Worm (Caenorhabditis elegans) whole organism, L4 larva: Measurements from ENCODE around the gene C32D5.4.

Experiments used
- D1046.2 ChIP-seq: fragments of 200-800 bp; sonication (Bioruptor generic); IDR thresholded peaks from 2 replicates; pipeline ENCODE4 v1.3.6; 2022; ENCODE audit warnings: missing genetic modification characterization, missing compliant biosample characterization
- F26F4.8 ChIP-seq: fragments of 200-800 bp; sonication (Bioruptor generic); conservative IDR thresholded peaks from 2 replicates; pipeline ENCODE4 v1.3.6; 2022; ENCODE audit warnings: missing genetic modification characterization, missing compliant biosample characterization
- F44E2.7 ChIP-seq: fragments of 200-800 bp; sonication (Bioruptor generic); IDR thresholded peaks from 2 replicates; pipeline ENCODE4 v2.1.2; 2022; ENCODE audit warnings: missing genetic modification characterization, missing compliant biosample characterization
- F49E8.2 ChIP-seq: sonication (generic microtip); optimal IDR thresholded peaks from 2 replicates; lab custom pipeline; 2016; ENCODE audit warnings: missing compliant biosample characterization, mild to moderate bottlenecking, missing genetic modification characterization, borderline replicate concordance
- T20F7.1 ChIP-seq: fragments of 200-800 bp; sonication (Bioruptor generic); optimal IDR thresholded peaks from 2 replicates; lab custom pipeline; 2018; ENCODE audit warnings: mild to moderate bottlenecking, missing genetic modification characterization, missing compliant biosample characterization
- T26A8.4 ChIP-seq: fragments of 200-800 bp; sonication (Bioruptor generic); IDR thresholded peaks from 2 replicates; pipeline ENCODE4 v1.3.6; 2022; ENCODE audit warnings: missing genetic modification characterization, missing compliant biosample characterization
- Y5F2A.4 ChIP-seq: fragments of 200-800 bp; sonication (Bioruptor generic); optimal IDR thresholded peaks from 2 replicates; lab custom pipeline; 2018; ENCODE audit warnings: mild to moderate bottlenecking, missing genetic modification characterization, missing compliant biosample characterization
- Y75B8A.6 ChIP-seq: fragments of 200-800 bp; sonication (Bioruptor generic); IDR thresholded peaks from 2 replicates; pipeline ENCODE4 v1.3.6; 2022; ENCODE audit warnings: missing genetic modification reagents, missing genetic modification characterization, missing compliant biosample characterization
- ZK337.2 ChIP-seq: fragments of 200-800 bp; sonication (Bioruptor generic); IDR thresholded peaks from 2 replicates; pipeline ENCODE4 v1.3.6; 2022; ENCODE audit warnings: missing genetic modification reagents, missing genetic modification characterization, missing compliant biosample characterization
- aha-1 ChIP-seq: fragments of 150-350 bp; peaks from one replicate; lab custom pipeline; 2014; ENCODE audit warnings: missing biosample characterization, missing genetic modification characterization
- aly-2 ChIP-seq: sonication (generic microtip); optimal IDR thresholded peaks from 2 replicates; lab custom pipeline; 2018; ENCODE audit warnings: missing biosample characterization, missing genetic modification characterization
- ama-1 ChIP-seq: fragments of 150-350 bp; optimal IDR thresholded peaks from 2 replicates; lab custom pipeline; 2014; ENCODE audit warnings: inconsistent platforms, mixed read lengths
- arid-1 ChIP-seq: fragments of 200-800 bp; sonication (Bioruptor generic); conservative IDR thresholded peaks from 2 replicates; pipeline ENCODE4 v1.3.6; 2022; ENCODE audit warnings: missing genetic modification reagents, missing genetic modification characterization, missing compliant biosample characterization
- ceh-20 ChIP-seq: fragments of 200-800 bp; sonication (Bioruptor generic); IDR thresholded peaks from 2 replicates; pipeline ENCODE4 v1.3.6; 2022; ENCODE audit warnings: missing genetic modification reagents, missing genetic modification characterization, missing compliant biosample characterization
- ceh-44 ChIP-seq: fragments of 200-800 bp; sonication (Bioruptor generic); IDR thresholded peaks from 2 replicates; pipeline ENCODE4 v1.3.6; 2022; ENCODE audit warnings: missing genetic modification reagents, missing genetic modification characterization, missing compliant biosample characterization
- ceh-62 ChIP-seq: sonication (generic microtip); optimal IDR thresholded peaks from 2 replicates; lab custom pipeline; 2017; ENCODE audit warnings: missing biosample characterization, missing genetic modification characterization
- ceh-82 ChIP-seq: sonication (generic microtip); optimal IDR thresholded peaks from 2 replicates; lab custom pipeline; 2017; ENCODE audit warnings: missing biosample characterization, missing genetic modification characterization
- ces-1 ChIP-seq: fragments of 150-350 bp; sonication (generic microtip); optimal IDR thresholded peaks from 4 replicates; lab custom pipeline; 2014; ENCODE audit warnings: missing biosample characterization, missing genetic modification reagents, missing genetic modification characterization
- daf-16 ChIP-seq, 3 experiments: sonication (generic microtip); optimal IDR thresholded peaks; 2 replicates each; lab custom pipeline; 2016 to 2017; ENCODE audit warnings: missing genetic modification characterization in 3 of 3, missing genetic modification reagents in 3 of 3, mild to moderate bottlenecking in 2 of 3, missing compliant biosample characterization in 2 of 3, missing biosample characterization in 1 of 3, moderate library complexity in 1 of 3
- daf-19 ChIP-seq: fragments of 200-800 bp; sonication (Bioruptor generic); conservative IDR thresholded peaks from 2 replicates; pipeline ENCODE4 v1.3.6; 2022; ENCODE audit warnings: missing genetic modification characterization, missing compliant biosample characterization
- dmd-8 ChIP-seq: fragments of 200-800 bp; sonication (Bioruptor generic); IDR thresholded peaks from 2 replicates; pipeline ENCODE4 v1.3.6; 2022; ENCODE audit warnings: missing genetic modification characterization, missing compliant biosample characterization
- dmd-9 ChIP-seq: fragments of 200-800 bp; sonication (Bioruptor generic); IDR thresholded peaks from 2 replicates; pipeline ENCODE4 v1.3.6; 2022; ENCODE audit warnings: missing genetic modification reagents, missing genetic modification characterization, missing compliant biosample characterization
- duxl-1 ChIP-seq: sonication (generic microtip); optimal IDR thresholded peaks from 2 replicates; lab custom pipeline; 2016; ENCODE audit warnings: mild to moderate bottlenecking, missing genetic modification characterization, moderate library complexity, missing compliant biosample characterization; ENCODE audit not compliant: poor library complexity
- fos-1 ChIP-seq: fragments of 150-350 bp; optimal IDR thresholded peaks from 2 replicates; lab custom pipeline; 2014; ENCODE audit warnings: missing biosample characterization, missing genetic modification characterization
- gei-8 ChIP-seq: fragments of 200-800 bp; sonication (Bioruptor generic); optimal IDR thresholded peaks from 2 replicates; lab custom pipeline; 2018; ENCODE audit warnings: mild to moderate bottlenecking, missing genetic modification characterization, missing compliant biosample characterization
- hlh-11 ChIP-seq: fragments of 200-800 bp; sonication (Bioruptor generic); optimal IDR thresholded peaks from 2 replicates; lab custom pipeline; 2018; ENCODE audit warnings: mild to moderate bottlenecking, missing genetic modification characterization, missing compliant biosample characterization
- hlh-30 ChIP-seq: sonication (generic microtip); optimal IDR thresholded peaks from 2 replicates; lab custom pipeline; 2017; ENCODE audit warnings: antibody characterized with exemption, mild to moderate bottlenecking, missing genetic modification characterization, missing compliant biosample characterization; ENCODE audit not compliant: insufficient read depth
- lin-1 ChIP-seq: fragments of 200-800 bp; sonication (Bioruptor generic); IDR thresholded peaks from 2 replicates; pipeline ENCODE4 v1.3.6; 2022; ENCODE audit warnings: missing genetic modification reagents, missing genetic modification characterization, missing compliant biosample characterization
- lin-29 ChIP-seq: fragments of 200-800 bp; sonication (Bioruptor generic); IDR thresholded peaks from 2 replicates; pipeline ENCODE4 v1.3.6; 2022; ENCODE audit warnings: missing genetic modification reagents, missing genetic modification characterization, missing compliant biosample characterization
- lin-39 ChIP-seq: fragments of 150-350 bp; optimal IDR thresholded peaks from 2 replicates; lab custom pipeline; 2014; ENCODE audit warnings: missing biosample characterization, missing genetic modification reagents, missing genetic modification characterization
- lir-3 ChIP-seq: sonication (generic microtip); optimal IDR thresholded peaks from 2 replicates; lab custom pipeline; 2016; ENCODE audit warnings: mild to moderate bottlenecking, missing genetic modification characterization, missing compliant biosample characterization
- madf-9 ChIP-seq: fragments of 200-800 bp; sonication (Bioruptor generic); conservative IDR thresholded peaks from 2 replicates; pipeline ENCODE4 v1.3.6; 2022; ENCODE audit warnings: missing genetic modification reagents, missing genetic modification characterization, missing compliant biosample characterization
- mdl-1 ChIP-seq, 2 experiments: fragments of 150-350 bp in 1 of 2; sonication (generic microtip) in 1 of 2; optimal IDR thresholded peaks; 2 replicates each; lab custom pipeline; 2014 to 2017; ENCODE audit warnings: missing biosample characterization in 2 of 2, missing genetic modification characterization in 2 of 2
- mep-1 ChIP-seq: fragments of 150-350 bp; sonication (generic microtip); optimal IDR thresholded peaks from 3 replicates; lab custom pipeline; 2014; ENCODE audit warnings: missing biosample characterization, missing genetic modification characterization
- mes-2 ChIP-seq: sonication (generic microtip); optimal IDR thresholded peaks from 2 replicates; lab custom pipeline; 2016; ENCODE audit warnings: missing genotype, mild to moderate bottlenecking, missing genetic modification characterization, missing compliant biosample characterization; ENCODE audit not compliant: poor library complexity, severe bottlenecking
- mxl-3 ChIP-seq: fragments of 200-800 bp; sonication (Bioruptor generic); optimal IDR thresholded peaks from 2 replicates; lab custom pipeline; 2018; ENCODE audit warnings: mild to moderate bottlenecking, missing genetic modification characterization, missing compliant biosample characterization
- nhr-10 ChIP-seq: fragments of 150-350 bp; optimal IDR thresholded peaks from 2 replicates; lab custom pipeline; 2014; ENCODE audit warnings: missing biosample characterization, missing genetic modification characterization
- nhr-11 ChIP-seq: fragments of 150-350 bp; optimal IDR thresholded peaks from 2 replicates; lab custom pipeline; 2014; ENCODE audit warnings: missing biosample characterization, missing genetic modification characterization
- nhr-111 ChIP-seq: fragments of 200-800 bp; sonication (Bioruptor generic); optimal IDR thresholded peaks from 2 replicates; lab custom pipeline; 2018; ENCODE audit warnings: mild to moderate bottlenecking, missing genetic modification characterization, missing compliant biosample characterization
- nhr-28 ChIP-seq: fragments of 150-350 bp; optimal IDR thresholded peaks from 2 replicates; lab custom pipeline; 2014; ENCODE audit warnings: missing biosample characterization, missing genetic modification characterization
- nhr-41 ChIP-seq: fragments of 200-800 bp; sonication (Bioruptor generic); IDR thresholded peaks from 2 replicates; pipeline ENCODE4 v1.3.6; 2022; ENCODE audit warnings: missing genetic modification reagents, missing genetic modification characterization, missing compliant biosample characterization
- pqm-1 ChIP-seq: sonication (generic microtip); optimal IDR thresholded peaks from 2 replicates; lab custom pipeline; 2017; ENCODE audit warnings: missing biosample characterization, missing genetic modification characterization
- saeg-2 ChIP-seq: fragments of 200-800 bp; sonication (Bioruptor generic); IDR thresholded peaks from 2 replicates; pipeline ENCODE4 v1.3.6; 2022; ENCODE audit warnings: missing genetic modification reagents, missing genetic modification characterization, missing compliant biosample characterization
- snpc-1.2 ChIP-seq: fragments of 200-800 bp; sonication (Bioruptor generic); IDR thresholded peaks from 2 replicates; pipeline ENCODE4 v1.3.6; 2022; ENCODE audit warnings: missing genetic modification reagents, missing genetic modification characterization, missing compliant biosample characterization
- spr-3 ChIP-seq: fragments of 200-800 bp; sonication (Bioruptor generic); optimal IDR thresholded peaks from 2 replicates; lab custom pipeline; 2018; ENCODE audit warnings: mild to moderate bottlenecking, missing genetic modification characterization, missing compliant biosample characterization
- tra-1 ChIP-seq: fragments of 200-800 bp; sonication (Bioruptor generic); IDR thresholded peaks from 2 replicates; pipeline ENCODE4 v1.3.6; 2022; ENCODE audit warnings: missing genetic modification reagents, missing genetic modification characterization, missing compliant biosample characterization
- unc-130 ChIP-seq: sonication (generic microtip); optimal IDR thresholded peaks from 2 replicates; lab custom pipeline; 2016; ENCODE audit warnings: missing genetic modification reagents, missing genetic modification characterization, missing compliant biosample characterization
- vab-7 ChIP-seq: fragments of 200-800 bp; sonication (Bioruptor generic); IDR thresholded peaks from 2 replicates; pipeline ENCODE4 v1.3.6; 2022; ENCODE audit warnings: missing genetic modification reagents, missing genetic modification characterization, missing compliant biosample characterization
- zip-11 ChIP-seq: fragments of 200-800 bp; sonication (Bioruptor generic); IDR thresholded peaks from 2 replicates; pipeline ENCODE4 v1.3.6; 2022; ENCODE audit warnings: missing genetic modification characterization, missing compliant biosample characterization
- ztf-11 ChIP-seq: fragments of 150-350 bp; optimal IDR thresholded peaks from 2 replicates; lab custom pipeline; 2014; ENCODE audit warnings: missing biosample characterization, missing genetic modification characterization
- ztf-7 ChIP-seq: fragments of 150-350 bp; optimal IDR thresholded peaks from 2 replicates; lab custom pipeline; 2014; ENCODE audit warnings: missing biosample characterization, missing genetic modification characterization

Gene C32D5.4

ce11 chrII:6331222-6331830 lies 8.4 kb upstream of the C32D5.4 start, which contains the start of gene set-4 (continued):
- TF ChIP-seq arid-1 (GFP tag; lab: Robert Waterston, UW): peak; percentile 37; the same call in 1 of the 2 replicates
- TF ChIP-seq dmd-8: no peak
- no peak for TF ChIP-seq Y75B8A.6
- TF ChIP-seq ztf-11 (tag; lab: Kevin White, UChicago): peak; percentile 16
- TF ChIP-seq ceh-62 (tag; lab: Kevin White, UChicago): no peak
- no peak for TF ChIP-seq nhr-111
- no peak for TF ChIP-seq F44E2.7 (GFP tag; lab: Robert Waterston, UW)
- TF ChIP-seq ces-1 (GFP tag; lab: Kevin White, UChicago): no peak
- 0 out of 2 replicates have a peak, but pooled peaks have one; percentile 59 for TF ChIP-seq daf-19
- TF ChIP-seq nhr-41 (GFP tag; lab: Robert Waterston, UW): peak; percentile 22; the same call in 1 of the 2 replicates
- TF ChIP-seq zip-11: no peak
- 0 out of 2 replicates have a peak, but pooled peaks have one; percentile 29 for TF ChIP-seq vab-7
- no peak for TF ChIP-seq ceh-44
- TF ChIP-seq nhr-10 (tag; lab: Kevin White, UChicago): peak; percentile 23
- peak; percentile 48 for TF ChIP-seq unc-130 (GFP tag; lab: Kevin White, UChicago)
- TF ChIP-seq aly-2 (tag; lab: Kevin White, UChicago): no peak
- TF ChIP-seq gei-8: peak; percentile 35
- peak; percentile 32 for TF ChIP-seq pqm-1 (tag; lab: Kevin White, UChicago)
- TF ChIP-seq mxl-3 (GFP tag; lab: Kevin White, UChicago): peak; percentile 96
- TF ChIP-seq tra-1 (GFP tag; lab: Robert Waterston, UW): peak; percentile 87

- TF ChIP-seq mep-1 (tag; lab: Kevin White, UChicago) (peak; percentile 27), madf-9 (GFP tag; lab: Robert Waterston, UW) (no peak), ama-1 (lab: Kevin White, UChicago) (peak; percentile 43), Y5F2A.4 (GFP tag; lab: Kevin White, UChicago) (no peak), F26F4.8 (GFP tag; lab: Robert Waterston, UW) (no peak), hlh-11 (tag; lab: Kevin White, UChicago) (peak; percentile 88), T20F7.1 (peak; percentile 9), duxl-1 (tag; lab: Kevin White, UChicago) (no peak), hlh-30 (tag; lab: Kevin White, UChicago) (peak; percentile 13), ztf-7 (tag; lab: Kevin White, UChicago) (no peak), daf-16 (GFP tag; optimal IDR thresholded peaks at IDR 0.05; lab: Kevin White, UChicago) (peak in 1 of 2 experiments; percentile 9), daf-16 (tag; optimal IDR thresholded peaks at IDR 0.05; lab: Kevin White, UChicago) (peak; percentile 62), dmd-9 (GFP tag; lab: Robert Waterston, UW) (no peak), nhr-28 (tag; lab: Kevin White, UChicago) (peak; percentile 97), lin-1 (peak; percentile 73), lir-3 (tag; lab: Kevin White, UChicago) (no peak), D1046.2 (GFP tag; lab: Robert Waterston, UW) (no peak), lin-39 (tag; lab: Kevin White, UChicago) (no peak), mes-2 (peak; percentile 18), ZK337.2 (GFP tag; lab: Robert Waterston, UW) (no peak), nhr-11 (tag; lab: Kevin White, UChicago) (no peak), mdl-1 (tag; optimal IDR thresholded peaks at IDR 0.05; lab: Kevin White, UChicago) (no peak), spr-3 (GFP tag; lab: Kevin White, UChicago) (no peak), snpc-1.2 (GFP tag; lab: Robert Waterston, UW) (no peak), aha-1 (tag; lab: Kevin White, UChicago) (peak; percentile 53), F49E8.2 (tag; lab: Kevin White, UChicago) (no peak), lin-29 (GFP tag; lab: Robert Waterston, UW) (no peak), ceh-82 (tag; lab: Kevin White, UChicago) (no peak), ceh-20 (GFP tag; lab: Robert Waterston, UW) (peak; percentile 41; the same call in 1 of the 2 replicates), T26A8.4 (GFP tag; lab: Robert Waterston, UW) (no peak), saeg-2 (GFP tag; lab: Robert Waterston, UW) (no peak), fos-1 (tag; lab: Kevin White, UChicago) (no peak)
These were observed 5.8 kb upstream of the C32D5.4 start for ce11 chrII:6328672-6329071.
